Fruit fly (Drosophila melanogaster) whole organism, pupa: ENCODE data around the gene stck.

Source experiments
- CG12605 ChIP-seq: fragments of 200-800 bp; sonication (Bioruptor generic); IDR thresholded peaks from 2 replicates; pipeline ENCODE4 v1.3.6; 2022; ENCODE audit warnings: missing biosample characterization, missing genetic modification characterization
- CG14655 ChIP-seq: fragments of 200-800 bp; sonication (Bioruptor generic); optimal IDR thresholded peaks from 3 replicates; lab custom pipeline; 2017; ENCODE audit warnings: mild to moderate bottlenecking, missing biosample characterization, missing genetic modification reagents, missing genetic modification characterization
- CG17806 ChIP-seq: fragments of 200-800 bp; sonication (Bioruptor generic); optimal IDR thresholded peaks from 2 replicates; lab custom pipeline; 2018; ENCODE audit warnings: missing biosample characterization, mild to moderate bottlenecking, missing genetic modification characterization, moderate library complexity
- CG32121 ChIP-seq: fragments of 200-800 bp; sonication (Bioruptor generic); IDR thresholded peaks from 2 replicates; pipeline ENCODE4 v1.3.6; 2022; ENCODE audit warnings: missing biosample characterization, missing genetic modification characterization
- CG34367 ChIP-seq: fragments of 200-800 bp; sonication (Bioruptor generic); optimal IDR thresholded peaks from 2 replicates; lab custom pipeline; 2018; ENCODE audit warnings: missing biosample characterization, mild to moderate bottlenecking, missing genetic modification characterization
- CG4496 ChIP-seq: fragments of 200-800 bp; sonication (Bioruptor generic); IDR thresholded peaks from 3 replicates; pipeline ENCODE4 v1.3.6; 2022; ENCODE audit warnings: missing biosample characterization, missing genetic modification characterization
- CG8301 ChIP-seq: fragments of 200-800 bp; sonication (Bioruptor generic); optimal IDR thresholded peaks from 2 replicates; lab custom pipeline; 2018; ENCODE audit warnings: missing biosample characterization, mild to moderate bottlenecking, missing genetic modification characterization
- CG9948 ChIP-seq: fragments of 200-800 bp; sonication (Bioruptor generic); optimal IDR thresholded peaks from 2 replicates; lab custom pipeline; 2018; ENCODE audit warnings: missing biosample characterization, mild to moderate bottlenecking, missing genetic modification characterization, moderate library complexity
- Ets98B ChIP-seq: fragments of 200-800 bp; sonication (Bioruptor generic); IDR thresholded peaks from 2 replicates; pipeline ENCODE4 v1.3.6; 2022; ENCODE audit warnings: missing biosample characterization, missing genetic modification characterization

DNA sequence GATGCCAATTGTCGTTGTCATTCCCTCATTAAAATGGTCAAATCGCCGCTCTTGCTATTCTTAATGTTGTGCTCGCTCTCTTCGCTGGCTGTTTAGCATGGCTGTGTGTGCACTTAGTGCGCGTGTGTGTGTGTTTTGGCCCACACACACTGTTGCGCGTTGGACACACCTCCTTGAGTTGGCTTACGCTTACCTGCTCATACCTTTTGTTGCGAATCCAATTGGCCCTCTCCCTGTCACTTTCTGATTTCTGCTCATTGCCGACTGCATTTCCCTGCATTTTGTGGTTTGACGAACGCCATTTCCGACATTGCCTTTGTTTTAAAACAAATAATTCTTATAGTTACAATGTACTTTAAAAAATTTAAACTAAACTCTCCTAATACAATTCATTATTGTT, 21.8 kb upstream of the stck start:
- TF ChIP-seq CG14655 (GFP tag; lab: Kevin White, UChicago) (no peak), CG32121 (GFP tag; lab: Robert Waterston, UW) (no peak), Ets98B (GFP tag; lab: Robert Waterston, UW) (no peak), CG9948 (no peak), CG8301 (tag; lab: Kevin White, UChicago) (no peak), CG12605 (GFP tag; lab: Robert Waterston, UW) (no peak), CG4496 (no peak), CG17806 (tag; lab: Kevin White, UChicago) (no peak), CG34367 (tag; lab: Kevin White, UChicago) (no peak)
